Worm (Caenorhabditis elegans): ENCODE measurements around the gene B0361.11.

DNA sequence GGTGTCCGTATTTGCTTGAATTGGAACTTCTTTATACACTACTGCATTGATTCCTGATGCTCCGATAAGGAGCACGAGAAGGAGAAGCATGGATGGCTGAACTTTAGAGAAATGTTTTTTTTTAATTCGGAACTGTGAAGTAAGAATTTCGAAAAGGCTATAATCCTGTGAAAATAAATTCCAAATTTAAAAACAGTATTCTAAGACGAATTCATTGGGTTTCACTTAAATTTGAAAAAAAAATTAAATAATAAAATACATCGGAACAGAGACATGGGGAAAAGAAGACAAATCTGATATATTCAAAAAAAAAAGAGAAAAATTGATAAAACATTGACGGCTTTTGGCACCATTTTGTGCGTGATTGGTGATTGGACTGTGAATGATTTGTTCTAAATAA is 8.4 kb downstream of the B0361.11 start, which contains the start of gene pho-5:
- TF ChIP-seq unc-39 (tag; optimal IDR thresholded peaks at IDR 0.05): no peak
- no peak for TF ChIP-seq elt-3 (tag; optimal IDR thresholded peaks at IDR 0.05)
- TF ChIP-seq pqm-1 (tag; optimal IDR thresholded peaks at IDR 0.05): no peak
- no peak for TF ChIP-seq nhr-28 (tag; optimal IDR thresholded peaks at IDR 0.05)
- TF ChIP-seq skn-1 (tag; optimal IDR thresholded peaks at IDR 0.05): no peak
- no peak for TF ChIP-seq pha-4 (tag; optimal IDR thresholded peaks at IDR 0.05)
- TF ChIP-seq fkh-10 (GFP tag; optimal IDR thresholded peaks at IDR 0.05): no peak
- no peak for TF ChIP-seq nhr-76 (tag; optimal IDR thresholded peaks at IDR 0.05)
- TF ChIP-seq ZK546.5 (tag; optimal IDR thresholded peaks at IDR 0.05): no peak
- no peak for TF ChIP-seq elt-1 (tag; optimal IDR thresholded peaks at IDR 0.05)
- no peak for TF ChIP-seq R02D3.7 (tag; optimal IDR thresholded peaks at IDR 0.05)
- no peak for TF ChIP-seq snpc-4 (tag; optimal IDR thresholded peaks at IDR 0.05)
- no peak for TF ChIP-seq nhr-25 (tag; optimal IDR thresholded peaks at IDR 0.05)

Data from whole organism, L3 larva.